Fruit fly (Drosophila melanogaster): Measurements from ENCODE around the gene Cpr65Ax1.

The Cpr65Ax1 gene

dm6 chr3L:6108264-6109060 is 39.3 kb downstream of the Cpr65Ax1 start:
- no peak for TF ChIP-seq CG7045 (GFP tag; optimal IDR thresholded peaks at IDR 0.05)
- no peak for TF ChIP-seq CG33017 (tag; optimal IDR thresholded peaks at IDR 0.05)
- TF ChIP-seq CG7101 (tag; optimal IDR thresholded peaks at IDR 0.05), result no peak
- no peak for TF ChIP-seq Crg-1 (GFP tag; optimal IDR thresholded peaks at IDR 0.05)
- no peak for TF ChIP-seq pad (GFP tag; optimal IDR thresholded peaks at IDR 0.05)
- no peak for TF ChIP-seq kay (GFP tag; ENCODE audit: borderline replicate concordance)
- no peak for TF ChIP-seq Hr96 (GFP tag; optimal IDR thresholded peaks at IDR 0.05)
- TF ChIP-seq CG12768 (GFP tag; optimal IDR thresholded peaks at IDR 0.05), result no peak
- no peak for TF ChIP-seq tj (GFP tag; optimal IDR thresholded peaks at IDR 0.05)
- no peak for TF ChIP-seq bab1 (GFP tag; optimal IDR thresholded peaks at IDR 0.05)
- TF ChIP-seq CG11617 (GFP tag; optimal IDR thresholded peaks at IDR 0.05), result no peak
- no peak for TF ChIP-seq Clk (GFP tag; optimal IDR thresholded peaks at IDR 0.05)
- no peak for TF ChIP-seq toe (GFP tag; optimal IDR thresholded peaks at IDR 0.05)
- no peak for TF ChIP-seq cic (GFP tag; optimal IDR thresholded peaks at IDR 0.05)
- TF ChIP-seq ovo (GFP tag; optimal IDR thresholded peaks at IDR 0.05), result no peak
- TF ChIP-seq CG5204 (GFP tag; optimal IDR thresholded peaks at IDR 0.05), result no peak
- no peak for TF ChIP-seq CG1620 (GFP tag; optimal IDR thresholded peaks at IDR 0.05)
- TF ChIP-seq CG14711 (tag; optimal IDR thresholded peaks at IDR 0.05), result no peak
- TF ChIP-seq Mnt (GFP tag; optimal IDR thresholded peaks at IDR 0.05), result no peak

DNA sequence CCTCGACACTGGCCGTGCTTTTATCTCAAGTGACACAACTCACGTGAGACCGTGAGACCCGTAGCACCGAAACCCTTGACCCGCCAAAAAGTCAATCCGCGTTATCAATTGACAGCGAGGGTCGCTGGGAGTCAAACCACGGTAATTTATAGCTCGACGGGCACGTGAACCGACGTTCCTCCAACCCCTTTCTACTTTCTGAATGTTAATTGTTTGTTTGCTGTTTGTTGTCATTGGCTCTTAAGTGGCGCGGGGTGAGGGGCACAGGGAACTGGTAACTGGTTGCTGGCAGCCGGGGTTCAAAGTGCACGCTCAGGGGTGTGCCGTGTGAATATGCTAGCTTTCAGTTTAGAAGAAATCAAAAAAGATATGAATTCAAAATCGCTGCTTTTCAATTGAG is 41.1 kb downstream of the Cpr65Ax1 start:
- TF ChIP-seq CG7101 (tag; optimal IDR thresholded peaks at IDR 0.05) (no peak), CG14711 (tag; optimal IDR thresholded peaks at IDR 0.05) (no peak), CG33017 (tag; optimal IDR thresholded peaks at IDR 0.05) (no peak)

dm6 chr3L:6105435-6105834 is 42.4 kb downstream of the Cpr65Ax1 start:
- TF ChIP-seq bab1 (GFP tag; optimal IDR thresholded peaks at IDR 0.05) (no peak), cic (GFP tag; optimal IDR thresholded peaks at IDR 0.05) (no peak), CG12768 (GFP tag; optimal IDR thresholded peaks at IDR 0.05) (no peak), kay (GFP tag; ENCODE audit: borderline replicate concordance) (no peak)

DNA sequence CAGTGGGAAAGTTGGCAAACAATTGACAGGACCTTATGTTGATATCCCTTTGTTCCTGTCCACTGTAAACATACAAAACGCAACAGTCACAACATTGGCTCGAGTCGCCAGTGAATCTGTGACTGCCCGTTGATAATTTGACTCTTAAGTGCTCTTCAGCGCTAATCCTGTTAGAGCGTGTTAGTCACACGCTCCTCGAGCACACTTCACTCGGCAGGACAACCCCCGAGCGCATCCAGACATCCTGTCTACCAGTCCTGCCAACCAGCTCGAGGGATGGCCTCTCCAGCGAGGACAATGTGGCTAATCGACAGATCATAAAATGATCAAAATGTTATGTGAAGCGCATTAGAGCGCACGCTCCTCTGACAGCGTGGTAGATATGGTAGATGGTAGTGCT is 43.2 kb downstream of the Cpr65Ax1 start:
- TF ChIP-seq CG12768 (GFP tag; optimal IDR thresholded peaks at IDR 0.05), result no peak
- no peak for TF ChIP-seq Mnt (GFP tag; optimal IDR thresholded peaks at IDR 0.05)

- TF ChIP-seq CG7101 (tag; optimal IDR thresholded peaks at IDR 0.05) (no peak), ovo (GFP tag; optimal IDR thresholded peaks at IDR 0.05) (no peak), bab1 (GFP tag; optimal IDR thresholded peaks at IDR 0.05) (no peak), CG1620 (GFP tag; optimal IDR thresholded peaks at IDR 0.05) (no peak), cnc (optimal IDR thresholded peaks at IDR 0.05) (no peak), toe (GFP tag; optimal IDR thresholded peaks at IDR 0.05) (no peak), CG11617 (GFP tag; optimal IDR thresholded peaks at IDR 0.05) (no peak)
Measured at dm6 chr3L:6103658-6104057, 44.1 kb downstream of the Cpr65Ax1 start.
